Worm (Caenorhabditis elegans) whole organism, early embryonic: ENCODE data around the gene K05D4.9.

Experiments used
- F13C5.2 ChIP-seq: sonication (generic microtip); optimal IDR thresholded peaks from 2 replicates; lab custom pipeline; 2017; ENCODE audit warnings: mild to moderate bottlenecking, missing genetic modification characterization, inconsistent platforms, missing compliant biosample characterization
- ama-1 ChIP-seq: fragments of 150-350 bp; optimal IDR thresholded peaks from 2 replicates; lab custom pipeline; 2014
- ceh-36 ChIP-seq: sonication (generic microtip); optimal IDR thresholded peaks from 2 replicates; lab custom pipeline; 2016; ENCODE audit warnings: missing genetic modification characterization, inconsistent platforms, missing compliant biosample characterization
- flt-1 ChIP-seq: fragments of 200-800 bp; sonication (Bioruptor generic); IDR thresholded peaks from 2 replicates; pipeline ENCODE4 v1.3.6; 2022; ENCODE audit warnings: missing genetic modification characterization, missing compliant biosample characterization
- hmbx-1 ChIP-seq: sonication (generic microtip); optimal IDR thresholded peaks from 2 replicates; lab custom pipeline; 2016; ENCODE audit warnings: mild to moderate bottlenecking, missing genetic modification characterization, missing compliant biosample characterization
- hmg-4 ChIP-seq: fragments of 200-800 bp; sonication (Bioruptor generic); optimal IDR thresholded peaks from 2 replicates; lab custom pipeline; 2018; ENCODE audit warnings: mild to moderate bottlenecking, missing genetic modification characterization, missing compliant biosample characterization
- scrt-1 ChIP-seq: fragments of 200-800 bp; sonication (Bioruptor generic); IDR thresholded peaks from 2 replicates; pipeline ENCODE4 v1.3.6; 2022; ENCODE audit warnings: missing genetic modification characterization, missing compliant biosample characterization
- tra-4 ChIP-seq: sonication (generic microtip); optimal IDR thresholded peaks from 2 replicates; lab custom pipeline; 2017; ENCODE audit warnings: missing genetic modification characterization, missing compliant biosample characterization

DNA sequence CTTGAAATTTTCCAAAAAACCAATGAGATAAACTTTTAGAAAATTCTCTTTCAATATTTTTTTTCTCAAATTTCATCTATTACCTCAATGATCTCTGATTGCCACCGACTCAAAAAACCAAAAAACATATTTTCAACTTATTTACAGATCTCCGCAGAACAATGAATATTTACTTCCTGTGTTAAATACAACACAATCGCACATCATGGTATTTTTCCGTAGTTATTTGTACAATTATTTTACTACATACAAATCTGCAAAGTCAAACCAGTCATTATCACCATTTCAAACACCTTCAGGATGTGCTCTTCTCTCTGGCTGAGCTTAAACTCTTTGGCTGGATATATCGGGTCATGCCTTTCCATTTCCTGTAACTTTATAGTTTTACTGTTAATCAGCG is 5.7 kb downstream of the K05D4.9 start, which contains the start of gene str-108:
- TF ChIP-seq hmbx-1 (tag; lab: Kevin White, UChicago) (no peak), ama-1 (lab: Kevin White, UChicago) (no peak), flt-1 (no peak), F13C5.2 (tag; lab: Kevin White, UChicago) (no peak), scrt-1 (GFP tag; lab: Robert Waterston, UW) (no peak), ceh-36 (tag; lab: Kevin White, UChicago) (no peak), tra-4 (tag; lab: Kevin White, UChicago) (no peak), hmg-4 (no peak)
